Worm (Caenorhabditis elegans) whole organism, midembryonic: ENCODE data around the gene nspc-5.

Source experiments
- T22C8.4 ChIP-seq: fragments of 200-800 bp; sonication (Bioruptor generic); IDR thresholded peaks from 2 replicates; pipeline ENCODE4 v1.3.6; 2022; ENCODE audit warnings: missing genetic modification characterization, missing compliant biosample characterization
- cog-1 ChIP-seq: sonication (generic microtip); optimal IDR thresholded peaks from 2 replicates; lab custom pipeline; 2016; ENCODE audit warnings: missing genetic modification characterization, missing compliant biosample characterization
- flt-1 ChIP-seq: fragments of 200-800 bp; sonication (Bioruptor generic); IDR thresholded peaks from 2 replicates; pipeline ENCODE4 v1.3.6; 2022; ENCODE audit warnings: missing genetic modification characterization, missing compliant biosample characterization
- klf-2 ChIP-seq: fragments of 200-800 bp; sonication (Bioruptor generic); conservative IDR thresholded peaks from 2 replicates; pipeline ENCODE4 v1.3.6; 2022; ENCODE audit warnings: missing genetic modification reagents, missing genetic modification characterization, missing compliant biosample characterization
- med-1 ChIP-seq: sonication (generic microtip); optimal IDR thresholded peaks from 2 replicates; lab custom pipeline; 2017; ENCODE audit warnings: missing genetic modification characterization, mild to moderate bottlenecking, missing compliant biosample characterization, antibody characterized with exemption, missing genetic modification reagents; ENCODE audit not compliant: insufficient read depth
- ref-1 ChIP-seq: fragments of 200-800 bp; sonication (Bioruptor generic); conservative IDR thresholded peaks from 2 replicates; pipeline ENCODE4 v1.3.6; 2022; ENCODE audit warnings: missing genetic modification reagents, missing genetic modification characterization, missing compliant biosample characterization
- tab-1 ChIP-seq: fragments of 200-800 bp; sonication (Bioruptor generic); IDR thresholded peaks from 2 replicates; pipeline ENCODE4 v1.3.6; 2022; ENCODE audit warnings: missing genetic modification characterization, missing compliant biosample characterization
- ztf-23 ChIP-seq: fragments of 200-800 bp; sonication (Bioruptor generic); IDR thresholded peaks from 2 replicates; pipeline ENCODE4 v1.3.6; 2022; ENCODE audit warnings: missing genetic modification reagents, missing genetic modification characterization, missing compliant biosample characterization
- ztf-29 ChIP-seq: fragments of 200-800 bp; sonication (Bioruptor generic); IDR thresholded peaks from 2 replicates; pipeline ENCODE4 v1.3.6; 2022; ENCODE audit warnings: missing genetic modification reagents, missing genetic modification characterization, missing compliant biosample characterization

nspc-5 gene

ce11 chrX:8567166-8567565 lies 28.6 kb downstream of the nspc-5 start:
- no peak for TF ChIP-seq ztf-29 (GFP tag; lab: Robert Waterston, UW)
- TF ChIP-seq flt-1: no peak
- no peak for TF ChIP-seq klf-2 (GFP tag; lab: Robert Waterston, UW)
- TF ChIP-seq ref-1 (GFP tag; lab: Robert Waterston, UW): no peak
- no peak for TF ChIP-seq T22C8.4
- TF ChIP-seq cog-1 (tag; lab: Kevin White, UChicago): no peak
- no peak for TF ChIP-seq tab-1 (GFP tag; lab: Robert Waterston, UW)
- no peak for TF ChIP-seq ztf-23 (GFP tag; lab: Robert Waterston, UW)
- no peak for TF ChIP-seq med-1 (GFP tag; lab: Kevin White, UChicago)

ce11 chrX:8567823-8568314 lies 29.3 kb downstream of the nspc-5 start:
- no peak for TF ChIP-seq T22C8.4
- no peak for TF ChIP-seq klf-2 (GFP tag; lab: Robert Waterston, UW)
- TF ChIP-seq cog-1 (tag; lab: Kevin White, UChicago): no peak
- TF ChIP-seq tab-1 (GFP tag; lab: Robert Waterston, UW): no peak
- TF ChIP-seq ztf-29 (GFP tag; lab: Robert Waterston, UW): no peak
- TF ChIP-seq flt-1: no peak
- TF ChIP-seq ref-1 (GFP tag; lab: Robert Waterston, UW): no peak
- TF ChIP-seq ztf-23 (GFP tag; lab: Robert Waterston, UW): no peak
- no peak for TF ChIP-seq med-1 (GFP tag; lab: Kevin White, UChicago)

ce11 chrX:8568423-8568903 lies 29.9 kb downstream of the nspc-5 start:
- no peak for TF ChIP-seq klf-2 (GFP tag; lab: Robert Waterston, UW)
- TF ChIP-seq flt-1: no peak
- TF ChIP-seq cog-1 (tag; lab: Kevin White, UChicago): no peak
- no peak for TF ChIP-seq ztf-29 (GFP tag; lab: Robert Waterston, UW)
- no peak for TF ChIP-seq tab-1 (GFP tag; lab: Robert Waterston, UW)
- TF ChIP-seq T22C8.4: no peak
- TF ChIP-seq ztf-23 (GFP tag; lab: Robert Waterston, UW): no peak
- no peak for TF ChIP-seq ref-1 (GFP tag; lab: Robert Waterston, UW)
- TF ChIP-seq med-1 (GFP tag; lab: Kevin White, UChicago): no peak

ce11 chrX:8569159-8569558 lies 30.6 kb downstream of the nspc-5 start:
- TF ChIP-seq klf-2 (GFP tag; lab: Robert Waterston, UW): no peak
- no peak for TF ChIP-seq cog-1 (tag; lab: Kevin White, UChicago)
- TF ChIP-seq ref-1 (GFP tag; lab: Robert Waterston, UW): no peak
- no peak for TF ChIP-seq ztf-23 (GFP tag; lab: Robert Waterston, UW)
- TF ChIP-seq flt-1: no peak; the same call in 1 of the 2 replicates
- no peak for TF ChIP-seq T22C8.4
- TF ChIP-seq tab-1 (GFP tag; lab: Robert Waterston, UW): no peak
- TF ChIP-seq ztf-29 (GFP tag; lab: Robert Waterston, UW): no peak
- no peak for TF ChIP-seq med-1 (GFP tag; lab: Kevin White, UChicago)

ce11 chrX:8570997-8571517 lies 32.5 kb downstream of the nspc-5 start, which contains the start of gene jmjd-3.1:
TSS of gene jmjd-3.1 (plus strand) at chrX:8571047.
- no peak for TF ChIP-seq flt-1
- no peak for TF ChIP-seq ref-1 (GFP tag; lab: Robert Waterston, UW)
- TF ChIP-seq ztf-23 (GFP tag; lab: Robert Waterston, UW): no peak
- no peak for TF ChIP-seq cog-1 (tag; lab: Kevin White, UChicago)
- no peak for TF ChIP-seq med-1 (GFP tag; lab: Kevin White, UChicago)
- no peak for TF ChIP-seq tab-1 (GFP tag; lab: Robert Waterston, UW)
- no peak for TF ChIP-seq ztf-29 (GFP tag; lab: Robert Waterston, UW)
- TF ChIP-seq T22C8.4: no peak
- no peak for TF ChIP-seq klf-2 (GFP tag; lab: Robert Waterston, UW)

ce11 chrX:8580217-8580616 lies 41.7 kb downstream of the nspc-5 start, which contains the start of gene F18E9.4:
TSS of gene F18E9.4 (plus strand) at chrX:8580517.
- TF ChIP-seq ztf-29 (GFP tag; lab: Robert Waterston, UW) (no peak), T22C8.4 (no peak), ztf-23 (GFP tag; lab: Robert Waterston, UW) (no peak), klf-2 (GFP tag; lab: Robert Waterston, UW) (no peak), cog-1 (tag; lab: Kevin White, UChicago) (no peak), ref-1 (GFP tag; lab: Robert Waterston, UW) (no peak), tab-1 (GFP tag; lab: Robert Waterston, UW) (no peak), flt-1 (no peak)

- TF ChIP-seq ztf-23 (GFP tag; lab: Robert Waterston, UW) (no peak), klf-2 (GFP tag; lab: Robert Waterston, UW) (no peak), ref-1 (GFP tag; lab: Robert Waterston, UW) (no peak), T22C8.4 (no peak), flt-1 (no peak), tab-1 (GFP tag; lab: Robert Waterston, UW) (no peak), ztf-29 (GFP tag; lab: Robert Waterston, UW) (no peak), med-1 (GFP tag; lab: Kevin White, UChicago) (no peak)
Observed at ce11 chrX:8581447-8581846, 42.9 kb downstream of the nspc-5 start, which contains the start of gene F18E9.8. TSS of gene F18E9.8 (minus strand) at chrX:8581547.

- TF ChIP-seq ref-1 (GFP tag; lab: Robert Waterston, UW) (no peak), flt-1 (no peak), ztf-29 (GFP tag; lab: Robert Waterston, UW) (no peak), T22C8.4 (no peak)
Observed at ce11 chrX:8582767-8583360, 44.3 kb downstream of the nspc-5 start.

ce11 chrX:8584825-8585384 lies 46.4 kb downstream of the nspc-5 start:
- TF ChIP-seq flt-1: no peak
- no peak for TF ChIP-seq tab-1 (GFP tag; lab: Robert Waterston, UW)
- TF ChIP-seq ztf-23 (GFP tag; lab: Robert Waterston, UW): no peak
- no peak for TF ChIP-seq ref-1 (GFP tag; lab: Robert Waterston, UW)
- no peak for TF ChIP-seq ztf-29 (GFP tag; lab: Robert Waterston, UW)
- no peak for TF ChIP-seq T22C8.4
- no peak for TF ChIP-seq klf-2 (GFP tag; lab: Robert Waterston, UW)
- no peak for TF ChIP-seq cog-1 (tag; lab: Kevin White, UChicago)
- no peak for TF ChIP-seq med-1 (GFP tag; lab: Kevin White, UChicago)
